Worm (Caenorhabditis elegans) whole organism, mixed stage, embryonic: ENCODE results near the gene lsy-12.

Experiments
- blmp-1 ChIP-seq: fragments of 150-350 bp; optimal IDR thresholded peaks from 2 replicates; lab custom pipeline; 2014; ENCODE audit warnings: missing biosample characterization, missing genetic modification characterization
- ceh-39 ChIP-seq: fragments of 150-350 bp; optimal IDR thresholded peaks from 2 replicates; lab custom pipeline; 2014; ENCODE audit warnings: missing biosample characterization, missing genetic modification characterization
- lsy-2 ChIP-seq: fragments of 150-350 bp; optimal IDR thresholded peaks from 2 replicates; lab custom pipeline; 2014; ENCODE audit warnings: missing biosample characterization, missing genetic modification characterization
- mab-5 ChIP-seq: fragments of 150-350 bp; optimal IDR thresholded peaks from 2 replicates; lab custom pipeline; 2014; ENCODE audit warnings: missing biosample characterization, missing genetic modification characterization
- nhr-12 ChIP-seq: fragments of 150-350 bp; optimal IDR thresholded peaks from 2 replicates; lab custom pipeline; 2014; ENCODE audit warnings: missing biosample characterization, missing genetic modification characterization
- snpc-4 ChIP-seq: fragments of 150-350 bp; optimal IDR thresholded peaks from 2 replicates; lab custom pipeline; 2014; ENCODE audit warnings: missing biosample characterization, missing genetic modification characterization
- unc-39 ChIP-seq: fragments of 150-350 bp; optimal IDR thresholded peaks from 2 replicates; lab custom pipeline; 2014; ENCODE audit warnings: missing biosample characterization, missing genetic modification characterization
- ztf-11 ChIP-seq: fragments of 150-350 bp; optimal IDR thresholded peaks from 2 replicates; lab custom pipeline; 2014; ENCODE audit warnings: missing biosample characterization, missing genetic modification characterization

- TF ChIP-seq lsy-2 (tag; lab: Kevin White, UChicago): no peak
- TF ChIP-seq snpc-4: no peak
- TF ChIP-seq nhr-12 (tag; lab: Kevin White, UChicago): no peak
- no peak for TF ChIP-seq ceh-39
- no peak for TF ChIP-seq mab-5 (tag; lab: Kevin White, UChicago)
- no peak for TF ChIP-seq unc-39 (tag; lab: Kevin White, UChicago)
- TF ChIP-seq blmp-1 (tag; lab: Kevin White, UChicago): no peak
- no peak for TF ChIP-seq ztf-11 (tag; lab: Kevin White, UChicago)
Observed at ce11 chrV:9796562-9796961, 63.2 kb downstream of the lsy-12 start, which contains the start of gene F46B6.9.
